Fruit fly (Drosophila melanogaster) whole organism, embryonic: ENCODE data around the gene CG31388.

Experiments
- B-H1 ChIP-seq: fragments of 200-800 bp; sonication (Bioruptor generic); IDR thresholded peaks from 3 replicates; pipeline ENCODE4 v1.3.6; 2022; ENCODE audit warnings: missing biosample characterization, missing genetic modification characterization
- Blimp-1 ChIP-seq: fragments of 200-800 bp; sonication (Bioruptor generic); optimal IDR thresholded peaks from 3 replicates; lab custom pipeline; 2018; ENCODE audit warnings: missing biosample characterization, missing genetic modification characterization, mild to moderate bottlenecking, moderate library complexity, missing genetic modification reagents
- CG10366 ChIP-seq: fragments of 200-800 bp; sonication (Bioruptor generic); IDR thresholded peaks from 2 replicates; pipeline ENCODE4 v1.3.6; 2022; ENCODE audit warnings: missing biosample characterization, missing genetic modification characterization
- CG10959 ChIP-seq: fragments of 200-800 bp; sonication (Bioruptor generic); IDR thresholded peaks from 2 replicates; pipeline ENCODE4 v1.3.6; 2022; ENCODE audit warnings: missing biosample characterization, missing genetic modification characterization
- CG11093 ChIP-seq: fragments of 200-800 bp; sonication (Bioruptor generic); IDR thresholded peaks from 3 replicates; pipeline ENCODE4 v1.3.6; 2022; ENCODE audit warnings: missing biosample characterization, missing genetic modification characterization
- CG11504 ChIP-seq: fragments of 200-800 bp; sonication (Bioruptor generic); optimal IDR thresholded peaks from 3 replicates; lab custom pipeline; 2019; ENCODE audit warnings: missing biosample characterization, mild to moderate bottlenecking, missing genetic modification characterization, moderate library complexity
- CG12071 ChIP-seq: fragments of 200-800 bp; sonication (Bioruptor generic); optimal IDR thresholded peaks from 3 replicates; lab custom pipeline; 2018; ENCODE audit warnings: missing biosample characterization, mild to moderate bottlenecking, missing genetic modification characterization
- CG15269 ChIP-seq: fragments of 200-800 bp; sonication (Bioruptor generic); optimal IDR thresholded peaks from 2 replicates; lab custom pipeline; 2018; ENCODE audit warnings: missing biosample characterization, mild to moderate bottlenecking, missing genetic modification characterization, moderate library complexity
- CG15696 ChIP-seq: fragments of 200-800 bp; sonication (Bioruptor generic); optimal IDR thresholded peaks from 2 replicates; lab custom pipeline; 2019; ENCODE audit warnings: missing biosample characterization, mild to moderate bottlenecking, missing genetic modification characterization, moderate library complexity
- CG1792 ChIP-seq: fragments of 200-800 bp; sonication (Bioruptor generic); optimal IDR thresholded peaks from 2 replicates; lab custom pipeline; 2016; ENCODE audit warnings: missing biosample characterization, missing genetic modification characterization
- CG2199 ChIP-seq: fragments of 200-800 bp; sonication (Bioruptor generic); IDR thresholded peaks from 3 replicates; pipeline ENCODE4 v1.3.6; 2022; ENCODE audit warnings: missing biosample characterization, missing genetic modification characterization
- CG3995 ChIP-seq: fragments of 200-800 bp; sonication (Bioruptor generic); optimal IDR thresholded peaks from 3 replicates; lab custom pipeline; 2016; ENCODE audit warnings: missing biosample characterization, missing genetic modification characterization
- CG4424 ChIP-seq: fragments of 200-800 bp; sonication (Bioruptor generic); optimal IDR thresholded peaks from 3 replicates; lab custom pipeline; 2016; ENCODE audit warnings: missing biosample characterization, missing genetic modification characterization
- CG6654 ChIP-seq: fragments of 200-800 bp; sonication (Bioruptor generic); optimal IDR thresholded peaks from 2 replicates; lab custom pipeline; 2017; ENCODE audit warnings: missing biosample characterization, mild to moderate bottlenecking, missing genetic modification characterization
- CG7745 ChIP-seq: fragments of 200-800 bp; sonication (Bioruptor generic); optimal IDR thresholded peaks from 2 replicates; lab custom pipeline; 2018; ENCODE audit warnings: missing biosample characterization, mild to moderate bottlenecking, missing genetic modification characterization, moderate library complexity
- CG7839 ChIP-seq: fragments of 200-800 bp; sonication (Bioruptor generic); optimal IDR thresholded peaks from 3 replicates; lab custom pipeline; 2018; ENCODE audit warnings: missing biosample characterization, mild to moderate bottlenecking, missing genetic modification characterization, moderate library complexity
- CG7987 ChIP-seq: fragments of 200-800 bp; sonication (Bioruptor generic); optimal IDR thresholded peaks from 2 replicates; lab custom pipeline; 2018; ENCODE audit warnings: missing biosample characterization, mild to moderate bottlenecking, missing genetic modification characterization, moderate library complexity
- CG8089 ChIP-seq: fragments of 200-800 bp; sonication (Bioruptor generic); optimal IDR thresholded peaks from 3 replicates; lab custom pipeline; 2016; ENCODE audit warnings: missing biosample characterization, missing genetic modification characterization
- CG9817 ChIP-seq: fragments of 200-800 bp; sonication (Bioruptor generic); optimal IDR thresholded peaks from 2 replicates; lab custom pipeline; 2018; ENCODE audit warnings: missing biosample characterization, mild to moderate bottlenecking, missing genetic modification characterization, moderate library complexity
- CTCF ChIP-seq: fragments of 200-800 bp; sonication (Bioruptor generic); optimal IDR thresholded peaks from 2 replicates; lab custom pipeline; 2017; ENCODE audit warnings: missing biosample characterization, mild to moderate bottlenecking, missing genetic modification characterization, moderate library complexity
- Dbx ChIP-seq: fragments of 200-800 bp; sonication (Bioruptor generic); IDR thresholded peaks from 3 replicates; pipeline ENCODE4 v1.3.6; 2022; ENCODE audit warnings: missing biosample characterization, missing genetic modification characterization
- Deaf1 ChIP-seq: fragments of 200-800 bp; optimal IDR thresholded peaks from 3 replicates; lab custom pipeline; 2019; ENCODE audit warnings: missing biosample characterization, mild to moderate bottlenecking, missing genetic modification characterization, moderate library complexity
- Jarid2 ChIP-seq: fragments of 200-800 bp; sonication (Bioruptor generic); optimal IDR thresholded peaks from 3 replicates; lab custom pipeline; 2017; ENCODE audit warnings: mild to moderate bottlenecking, missing biosample characterization, missing genetic modification reagents, missing genetic modification characterization
- Lim3 ChIP-seq: fragments of 200-800 bp; sonication (Bioruptor generic); IDR thresholded peaks from 2 replicates; pipeline ENCODE4 v1.3.6; 2022; ENCODE audit warnings: missing biosample characterization, missing genetic modification characterization
- Neu2 ChIP-seq: fragments of 200-800 bp; sonication (Bioruptor generic); optimal IDR thresholded peaks from 3 replicates; lab custom pipeline; 2016; ENCODE audit warnings: missing biosample characterization, missing genetic modification characterization, borderline replicate concordance
- Poxn ChIP-seq: fragments of 200-800 bp; sonication (Bioruptor generic); IDR thresholded peaks from 2 replicates; pipeline ENCODE4 v1.3.6; 2022; ENCODE audit warnings: missing biosample characterization, missing genetic modification characterization
- Rfx ChIP-seq: fragments of 200-800 bp; sonication (Bioruptor generic); IDR thresholded peaks from 2 replicates; pipeline ENCODE4 v1.3.6; 2022; ENCODE audit warnings: missing biosample characterization, missing genetic modification characterization
- Rx ChIP-seq: fragments of 200-800 bp; sonication (Bioruptor generic); IDR thresholded peaks from 2 replicates; pipeline ENCODE4 v1.3.6; 2022; ENCODE audit warnings: missing biosample characterization, missing genetic modification characterization
- Six4 ChIP-seq: fragments of 200-800 bp; sonication (Bioruptor generic); optimal IDR thresholded peaks from 2 replicates; lab custom pipeline; 2016; ENCODE audit warnings: missing biosample characterization, missing genetic modification characterization
- Ssrp ChIP-seq: fragments of 200-800 bp; sonication (Bioruptor generic); optimal IDR thresholded peaks from 2 replicates; lab custom pipeline; 2018; ENCODE audit warnings: missing biosample characterization, mild to moderate bottlenecking, missing genetic modification characterization, moderate library complexity
- cg ChIP-seq: fragments of 200-800 bp; sonication (Bioruptor generic); optimal IDR thresholded peaks from 3 replicates; lab custom pipeline; 2019; ENCODE audit warnings: missing biosample characterization, mild to moderate bottlenecking, missing genetic modification characterization, moderate library complexity
- corto ChIP-seq: fragments of 200-800 bp; sonication (Bioruptor generic); optimal IDR thresholded peaks from 2 replicates; lab custom pipeline; 2016; ENCODE audit warnings: missing biosample characterization, mild to moderate bottlenecking, missing genetic modification characterization, moderate library complexity
- crc ChIP-seq: fragments of 200-800 bp; sonication (Bioruptor generic); optimal IDR thresholded peaks from 2 replicates; lab custom pipeline; 2016; ENCODE audit warnings: missing biosample characterization, missing genetic modification characterization
- dan ChIP-seq: fragments of 200-800 bp; sonication (Bioruptor generic); IDR thresholded peaks from 2 replicates; pipeline ENCODE4 v1.3.6; 2022; ENCODE audit warnings: missing biosample characterization, missing genetic modification characterization
- emc ChIP-seq: fragments of 200-800 bp; sonication (Bioruptor generic); optimal IDR thresholded peaks from 2 replicates; lab custom pipeline; 2016; ENCODE audit warnings: missing biosample characterization, missing genetic modification characterization
- grau ChIP-seq: fragments of 200-800 bp; optimal IDR thresholded peaks from 3 replicates; lab custom pipeline; 2019; ENCODE audit warnings: missing biosample characterization, mild to moderate bottlenecking, missing genetic modification characterization, moderate library complexity
- insv ChIP-seq, 2 experiments: fragments of 200-800 bp; sonication (Bioruptor generic); optimal IDR thresholded peaks; 3 replicates each; lab custom pipeline; 2016 to 2018; ENCODE audit warnings: missing biosample characterization in 2 of 2, missing genetic modification characterization in 2 of 2
- jing ChIP-seq: fragments of 200-800 bp; sonication (Bioruptor generic); optimal IDR thresholded peaks from 2 replicates; lab custom pipeline; 2018; ENCODE audit warnings: missing biosample characterization, mild to moderate bottlenecking, missing genetic modification characterization
- luna ChIP-seq: fragments of 200-800 bp; sonication (Bioruptor generic); optimal IDR thresholded peaks from 2 replicates; lab custom pipeline; 2016; ENCODE audit warnings: missing biosample characterization, missing genetic modification characterization
- maf-S ChIP-seq: fragments of 200-800 bp; sonication (Bioruptor generic); optimal IDR thresholded peaks from 2 replicates; lab custom pipeline; 2016; ENCODE audit warnings: missing biosample characterization, missing genetic modification characterization
- p53 ChIP-seq: fragments of 200-800 bp; sonication (Bioruptor generic); optimal IDR thresholded peaks from 2 replicates; lab custom pipeline; 2016; ENCODE audit warnings: missing biosample characterization, missing genetic modification characterization
- scrt ChIP-seq: fragments of 200-800 bp; sonication (Bioruptor generic); optimal IDR thresholded peaks from 2 replicates; lab custom pipeline; 2018; ENCODE audit warnings: missing biosample characterization, mild to moderate bottlenecking, missing genetic modification characterization, moderate library complexity
- sens ChIP-seq: fragments of 200-800 bp; sonication (Bioruptor generic); peaks from one replicate; lab custom pipeline; 2016; ENCODE audit warnings: missing biosample characterization, missing genetic modification characterization
- seq ChIP-seq: fragments of 200-800 bp; sonication (Bioruptor generic); IDR thresholded peaks from 2 replicates; pipeline ENCODE4 v1.3.6; 2022; ENCODE audit warnings: missing biosample characterization, missing genetic modification characterization
- stc ChIP-seq: fragments of 200-800 bp; sonication (Bioruptor generic); IDR thresholded peaks from 2 replicates; pipeline ENCODE4 v1.3.6; 2022; ENCODE audit warnings: missing biosample characterization, missing genetic modification characterization
- stwl ChIP-seq: fragments of 200-800 bp; sonication (Bioruptor generic); optimal IDR thresholded peaks from 3 replicates; lab custom pipeline; 2018; ENCODE audit warnings: missing biosample characterization, mild to moderate bottlenecking, missing genetic modification characterization, moderate library complexity
- sug ChIP-seq: fragments of 200-800 bp; optimal IDR thresholded peaks from 2 replicates; lab custom pipeline; 2019; ENCODE audit warnings: missing biosample characterization, mild to moderate bottlenecking, missing genetic modification characterization, moderate library complexity
- ttk ChIP-seq: fragments of 200-800 bp; sonication (Bioruptor generic); IDR thresholded peaks from 2 replicates; pipeline ENCODE4 v2.1.2; 2022; ENCODE audit warnings: missing biosample characterization, missing genetic modification characterization
- vnd ChIP-seq: fragments of 200-800 bp; sonication (Bioruptor generic); IDR thresholded peaks from 3 replicates; pipeline ENCODE4 v1.3.6; 2022; ENCODE audit warnings: missing biosample characterization, missing genetic modification characterization; ENCODE audit not compliant: partially characterized antibody
- zf30C ChIP-seq: fragments of 200-800 bp; sonication (Bioruptor generic); optimal IDR thresholded peaks from 3 replicates; lab custom pipeline; 2018; ENCODE audit warnings: missing biosample characterization, mild to moderate bottlenecking, missing genetic modification characterization

Gene CG31388

DNA sequence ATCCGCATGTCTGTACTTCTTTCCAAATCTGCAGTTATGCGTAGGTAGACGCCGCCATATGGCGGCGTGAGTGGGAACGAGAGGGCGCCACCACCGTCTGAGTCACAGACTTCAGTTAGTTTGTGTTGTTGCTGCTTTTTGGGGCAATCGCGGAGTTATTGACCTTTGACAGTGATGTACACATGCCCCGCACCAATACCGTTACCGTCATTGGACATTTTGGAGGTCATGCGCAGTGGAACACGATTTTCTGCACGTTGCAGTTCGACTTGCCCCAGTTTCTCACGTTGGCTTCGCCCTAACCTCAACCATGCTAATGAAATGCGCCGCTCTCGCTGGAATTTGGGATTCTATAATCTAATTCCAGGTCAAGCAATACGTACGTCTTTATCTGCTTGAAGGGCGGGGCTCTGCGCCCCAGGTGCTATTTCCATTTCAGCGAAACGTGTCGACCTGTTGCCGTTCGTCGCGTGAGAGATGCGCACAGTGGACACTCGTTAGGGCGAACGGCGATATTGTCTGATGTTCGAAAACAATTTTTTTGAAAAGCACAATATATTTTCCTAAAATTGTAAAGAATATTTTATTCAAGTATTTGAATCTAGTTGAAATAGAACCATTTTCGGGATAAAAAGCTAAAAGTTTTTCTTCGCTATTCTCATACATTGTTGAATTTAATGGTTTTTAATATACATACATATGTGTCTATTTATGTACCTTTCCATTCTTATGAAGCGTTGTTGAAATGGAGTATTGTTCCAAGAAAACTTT, 26.1 kb upstream of the CG31388 start (continued):
- TF ChIP-seq CG10959 (GFP tag; lab: Robert Waterston, UW) (no peak), CG9817 (tag; lab: Kevin White, UChicago) (peak; percentile 65), grau (peak; percentile 97), maf-S (GFP tag; lab: Kevin White, UChicago) (peak; percentile 79), CTCF (GFP tag; lab: Kevin White, UChicago) (peak; percentile 86), CG7839 (tag; lab: Kevin White, UChicago) (peak; percentile 75), seq (peak; percentile 62), emc (GFP tag; lab: Kevin White, UChicago) (peak; percentile 20), dan (GFP tag; lab: Robert Waterston, UW) (no peak), B-H1 (GFP tag; lab: Robert Waterston, UW) (peak; percentile 65; the same call in 2 of the 3 replicates), Poxn (GFP tag; lab: Robert Waterston, UW) (no peak), CG3995 (GFP tag; lab: Kevin White, UChicago) (peak; percentile 2), Deaf1 (tag; lab: Kevin White, UChicago) (peak; percentile 35), p53 (no peak), Blimp-1 (peak; percentile 56), CG12071 (peak; percentile 58), Neu2 (GFP tag; lab: Kevin White, UChicago) (no peak), stc (GFP tag; lab: Robert Waterston, UW) (peak; percentile 67), scrt (GFP tag; lab: Kevin White, UChicago) (peak; percentile 99), insv (GFP tag; optimal IDR thresholded peaks at IDR 0.05; lab: Kevin White, UChicago) (peak in 1 of 2 experiments; percentile 17), Dbx (GFP tag; lab: Robert Waterston, UW) (peak; percentile 78), stwl (tag; lab: Kevin White, UChicago) (no peak), CG4424 (GFP tag; lab: Kevin White, UChicago) (peak; percentile 71), Rfx (GFP tag; lab: Robert Waterston, UW) (peak; percentile 91), sug (tag; lab: Kevin White, UChicago) (peak; percentile 88), zf30C (no peak), CG8089 (GFP tag; lab: Kevin White, UChicago) (peak; percentile 19), sens (GFP tag; lab: Kevin White, UChicago) (peak; percentile 92), CG7745 (no peak), luna (GFP tag; lab: Kevin White, UChicago) (peak; percentile 42), Lim3 (0 out of 2 replicates have a peak, but pooled peaks have one; percentile 7), CG11504 (peak; percentile 73), Ssrp (tag; lab: Kevin White, UChicago) (peak; percentile 62), CG7987 (GFP tag; lab: Kevin White, UChicago) (peak; percentile 35), jing (GFP tag; lab: Kevin White, UChicago) (no peak), CG2199 (GFP tag; lab: Robert Waterston, UW) (0 out of 3 replicates have a peak, but pooled peaks have one; percentile 28), CG15696 (tag; lab: Kevin White, UChicago) (peak; percentile 18), crc (GFP tag; lab: Kevin White, UChicago) (peak; percentile 41), CG10366 (GFP tag; lab: Robert Waterston, UW) (peak; percentile 75), Jarid2 (GFP tag; lab: Kevin White, UChicago) (no peak), ttk (GFP tag; lab: Robert Waterston, UW) (peak; percentile 65), Rx (GFP tag; lab: Robert Waterston, UW) (0 out of 2 replicates have a peak, but pooled peaks have one; percentile 37), CG6654 (GFP tag; lab: Kevin White, UChicago) (peak; percentile 19), CG11093 (GFP tag; lab: Robert Waterston, UW) (peak; percentile 57; the same call in 1 of the 3 replicates), corto (no peak), cg (GFP tag; lab: Kevin White, UChicago) (peak; percentile 23), Six4 (GFP tag; lab: Kevin White, UChicago) (peak; percentile 60), CG15269 (tag; lab: Kevin White, UChicago) (peak; percentile 70), CG1792 (GFP tag; lab: Kevin White, UChicago) (peak; percentile 64), vnd (no peak)
